Fruit fly (Drosophila melanogaster): ENCODE results near the gene CG31668.

- no peak for TF ChIP-seq Myc (optimal IDR thresholded peaks at IDR 0.05)
- TF ChIP-seq psq (optimal IDR thresholded peaks at IDR 0.05): no peak
Observed at dm6 chr2L:2198119-2198494, 7.9 kb downstream of the CG31668 start.
